Worm (Caenorhabditis elegans): ENCODE results near the gene trpa-1.

The trpa-1 gene

ce11 chrIV:11914837-11915737 is 50.8 kb downstream of the trpa-1 start, which contains the start of gene fat-6:
Gene fat-6, minus strand, starts transcription at chrIV:11915687.
- TF ChIP-seq saeg-2 (GFP tag; IDR thresholded peaks at IDR 0.05) = no peak
- peak; percentile 11 for TF ChIP-seq rbr-2 (tag; optimal IDR thresholded peaks at IDR 0.05)
- peak; percentile 30; the same call in 1 of the 2 replicates for TF ChIP-seq T26A8.4 (GFP tag; IDR thresholded peaks at IDR 0.05)
- TF ChIP-seq nhr-102 (tag; optimal IDR thresholded peaks at IDR 0.05) = no peak
- peak in 1 of 2 experiments; percentile 18 for TF ChIP-seq lsy-2 (tag; optimal IDR thresholded peaks at IDR 0.05)
- peak; percentile 84 for TF ChIP-seq nhr-28 (tag; optimal IDR thresholded peaks at IDR 0.05)
- TF ChIP-seq F10B5.3 (tag; optimal IDR thresholded peaks at IDR 0.05) = no peak
- 0 out of 2 replicates have a peak, but pooled peaks have one; percentile 45 for TF ChIP-seq lim-7 (GFP tag; IDR thresholded peaks at IDR 0.05)
- TF ChIP-seq ZK337.2 (GFP tag; IDR thresholded peaks at IDR 0.05) = peak; percentile 9; the same call in 1 of the 2 replicates
- 0 out of 2 replicates have a peak, but pooled peaks have one; percentile 14 for TF ChIP-seq D1046.2 (GFP tag; IDR thresholded peaks at IDR 0.05)
- no peak for TF ChIP-seq egl-27 (tag; optimal IDR thresholded peaks at IDR 0.05)
- TF ChIP-seq duxl-1 (tag; optimal IDR thresholded peaks at IDR 0.05; ENCODE audit: poor library complexity) = no peak
- peak; percentile 64 for TF ChIP-seq zfp-3 (GFP tag; conservative IDR thresholded peaks at IDR 0.05)
- TF ChIP-seq lin-1 (GFP tag; IDR thresholded peaks at IDR 0.05) = peak; percentile 21; the same call in 1 of the 2 replicates
- peak; percentile 55 for TF ChIP-seq dve-1 (tag; optimal IDR thresholded peaks at IDR 0.05; ENCODE audit: insufficient read depth)
- TF ChIP-seq egl-43 (GFP tag; IDR thresholded peaks at IDR 0.05) = no peak
- no peak for TF ChIP-seq nhr-42 (GFP tag; IDR thresholded peaks at IDR 0.05)
- TF ChIP-seq hlh-11 (tag; optimal IDR thresholded peaks at IDR 0.05) = peak; percentile 46
- peak; percentile 26; the same call in 1 of the 2 replicates for TF ChIP-seq dmd-6 (GFP tag; IDR thresholded peaks at IDR 0.05)
- peak; percentile 35 for TF ChIP-seq lin-38 (GFP tag; IDR thresholded peaks at IDR 0.05)
- TF ChIP-seq lin-39 (tag; optimal IDR thresholded peaks at IDR 0.05) = no peak
- TF ChIP-seq daf-16 (GFP tag; optimal IDR thresholded peaks at IDR 0.05) = no peak
- peak; percentile 58 for TF ChIP-seq daf-16 (tag; optimal IDR thresholded peaks at IDR 0.05)
- no peak for TF ChIP-seq fos-1 (tag; optimal IDR thresholded peaks at IDR 0.05)
- no peak for TF ChIP-seq dpl-1 (GFP tag; optimal IDR thresholded peaks at IDR 0.05)
- no peak for TF ChIP-seq lin-29 (GFP tag; IDR thresholded peaks at IDR 0.05)
- peak; percentile 44; the same call in 1 of the 2 replicates for TF ChIP-seq daf-19 (GFP tag; conservative IDR thresholded peaks at IDR 0.05)
- no peak for TF ChIP-seq madf-9 (GFP tag; conservative IDR thresholded peaks at IDR 0.05)
- TF ChIP-seq nhr-76 (tag; optimal IDR thresholded peaks at IDR 0.05) = no peak
- TF ChIP-seq unc-62 (GFP tag; optimal IDR thresholded peaks at IDR 0.05 in 1 of 2) = peak in 1 of 2 experiments; percentile 62
- no peak for TF ChIP-seq unc-62 (tag; optimal IDR thresholded peaks at IDR 0.05)
- TF ChIP-seq mes-2 (tag; optimal IDR thresholded peaks at IDR 0.05; ENCODE audit: poor library complexity, severe bottlenecking) = no peak
- no peak for TF ChIP-seq gei-8 (GFP tag; optimal IDR thresholded peaks at IDR 0.05)
- TF ChIP-seq aha-1 (tag) = peak; percentile 66
- peak; percentile 28; the same call in 1 of the 2 replicates for TF ChIP-seq php-3 (GFP tag; IDR thresholded peaks at IDR 0.05)
- no peak for TF ChIP-seq F49E8.2 (tag; optimal IDR thresholded peaks at IDR 0.05; ENCODE audit: borderline replicate concordance)
- no peak for TF ChIP-seq zip-2 (tag; optimal IDR thresholded peaks at IDR 0.05)
- no peak for TF ChIP-seq F37D6.2 (tag; optimal IDR thresholded peaks at IDR 0.05)
- no peak for TF ChIP-seq nhr-111 (GFP tag; optimal IDR thresholded peaks at IDR 0.05)
- TF ChIP-seq nhr-48 (tag; optimal IDR thresholded peaks at IDR 0.05) = peak; percentile 38
- TF ChIP-seq madf-5 (GFP tag; IDR thresholded peaks at IDR 0.05) = 0 out of 4 replicates have a peak, but pooled peaks of 1 of the 2 experiments have one; percentile 51
- no peak for TF ChIP-seq daf-12 (tag; optimal IDR thresholded peaks at IDR 0.05)
- TF ChIP-seq nhr-10 (tag; optimal IDR thresholded peaks at IDR 0.05) = peak; percentile 52
- peak; percentile 34 for TF ChIP-seq T20F7.1 (GFP tag; optimal IDR thresholded peaks at IDR 0.05)
- TF ChIP-seq nhr-11 (tag; optimal IDR thresholded peaks at IDR 0.05) = no peak
- TF ChIP-seq nhr-41 (GFP tag; IDR thresholded peaks at IDR 0.05) = no peak
- TF ChIP-seq mdt-29 (GFP tag; IDR thresholded peaks at IDR 0.05) = no peak
- TF ChIP-seq nhr-77 (tag; optimal IDR thresholded peaks at IDR 0.05) = peak; percentile 81
- peak; percentile 16 for TF ChIP-seq mxl-3 (GFP tag; optimal IDR thresholded peaks at IDR 0.05)

Data from whole organism, L4 larva.